Fruit fly (Drosophila melanogaster) Kc167 (cell line): ENCODE data around the gene CG3165.

Experiments
- Myc ChIP-seq: fragments of >200 bp; optimal IDR thresholded peaks from 2 replicates; lab custom pipeline; 2017; ENCODE audit warnings: missing external identifiers
- Sin3A ChIP-seq: fragments of >200 bp; optimal IDR thresholded peaks from 2 replicates; lab custom pipeline; 2018; ENCODE audit warnings: missing external identifiers
- h ChIP-seq: fragments of >200 bp; optimal IDR thresholded peaks from 3 replicates; lab custom pipeline; 2018; ENCODE audit warnings: missing external identifiers
- insv ChIP-seq: fragments of >200 bp; optimal IDR thresholded peaks from 3 replicates; lab custom pipeline; 2018; ENCODE audit warnings: missing external identifiers
- psq ChIP-seq: fragments of >200 bp; optimal IDR thresholded peaks from 2 replicates; lab custom pipeline; 2017; ENCODE audit warnings: missing external identifiers
- ttk ChIP-seq: sonication (Bioruptor generic); optimal IDR thresholded peaks from 2 replicates; lab custom pipeline; 2017; ENCODE audit warnings: missing external identifiers

DNA sequence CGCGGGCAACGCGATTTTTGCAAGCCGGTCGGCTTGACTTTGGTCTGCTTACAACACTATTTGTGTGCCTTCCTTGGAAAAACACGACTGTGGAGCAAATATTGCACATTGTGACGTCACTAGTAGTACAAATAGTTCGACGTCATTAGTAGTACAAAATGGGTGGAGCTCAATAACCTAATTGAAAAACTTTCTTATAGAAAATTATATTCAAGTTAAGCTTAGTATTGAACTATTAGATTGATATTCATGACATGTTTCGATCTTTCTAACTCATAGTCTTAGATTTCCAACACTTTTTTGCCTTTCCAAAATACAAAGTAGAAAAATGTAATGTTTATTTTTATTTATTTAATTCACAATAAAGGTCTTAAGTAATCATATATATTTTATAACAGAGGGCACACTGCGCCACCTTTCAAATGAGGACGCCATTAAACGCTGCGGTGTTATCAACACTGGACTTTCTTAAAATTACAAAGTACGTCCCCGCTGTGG lies 4.4 kb upstream of the CG3165 start, which contains the start of the genes Rrp1 and gammaTub23C:
- TF ChIP-seq psq (no peak), h (lab: Kevin White, UChicago) (no peak), ttk (no peak), Sin3A (lab: Kevin White, UChicago) (no peak), Myc (lab: Kevin White, UChicago) (no peak), insv (lab: Kevin White, UChicago) (no peak)
